Fruit fly (Drosophila melanogaster) whole organism, embryonic: ENCODE data around the gene Vha36-3.

ENCODE experiments used
- Asciz ChIP-seq: fragments of 200-800 bp; sonication (Bioruptor generic); optimal IDR thresholded peaks from 2 replicates; lab custom pipeline; 2017; ENCODE audit warnings: missing biosample characterization, mild to moderate bottlenecking, missing genetic modification characterization, missing genetic modification reagents
- Atf-2 ChIP-seq: fragments of 200-800 bp; sonication (Bioruptor generic); optimal IDR thresholded peaks from 2 replicates; lab custom pipeline; 2016; ENCODE audit warnings: missing biosample characterization, missing genetic modification characterization
- B-H1 ChIP-seq: fragments of 200-800 bp; sonication (Bioruptor generic); IDR thresholded peaks from 3 replicates; pipeline ENCODE4 v1.3.6; 2022; ENCODE audit warnings: missing biosample characterization, missing genetic modification characterization
- CG10274 ChIP-seq: fragments of 200-800 bp; sonication (Bioruptor generic); optimal IDR thresholded peaks from 3 replicates; lab custom pipeline; 2017; ENCODE audit warnings: missing biosample characterization, mild to moderate bottlenecking, missing genetic modification characterization
- CG11456 ChIP-seq: fragments of 200-800 bp; sonication (Bioruptor generic); IDR thresholded peaks from 3 replicates; pipeline ENCODE4 v1.3.6; 2022; ENCODE audit warnings: missing biosample characterization, missing genetic modification characterization
- CG14667 ChIP-seq: fragments of 200-800 bp; sonication (Bioruptor generic); IDR thresholded peaks from 2 replicates; pipeline ENCODE4 v1.3.6; 2022; ENCODE audit warnings: missing biosample characterization, missing genetic modification characterization
- CG1647 ChIP-seq: fragments of 200-800 bp; sonication (Bioruptor generic); optimal IDR thresholded peaks from 3 replicates; lab custom pipeline; 2016; ENCODE audit warnings: missing biosample characterization, missing genetic modification characterization
- CG2129 ChIP-seq: fragments of 200-800 bp; sonication (Bioruptor generic); IDR thresholded peaks from 2 replicates; pipeline ENCODE4 v1.3.6; 2022; ENCODE audit warnings: missing biosample characterization, missing genetic modification characterization; ENCODE audit not compliant: partially characterized antibody
- CG30020 ChIP-seq: fragments of 200-800 bp; optimal IDR thresholded peaks from 2 replicates; lab custom pipeline; 2019; ENCODE audit warnings: missing biosample characterization, mild to moderate bottlenecking, missing genetic modification characterization, moderate library complexity
- CG31441 ChIP-seq: fragments of 200-800 bp; sonication (Bioruptor generic); IDR thresholded peaks from 2 replicates; pipeline ENCODE4 v1.3.6; 2022; ENCODE audit warnings: missing biosample characterization, missing genetic modification characterization
- CG32767 ChIP-seq: fragments of 200-800 bp; sonication (Bioruptor generic); IDR thresholded peaks from 2 replicates; pipeline ENCODE4 v1.3.6; 2022; ENCODE audit warnings: missing biosample characterization, missing genetic modification characterization
- CG4282 ChIP-seq: fragments of 200-800 bp; sonication (Bioruptor generic); optimal IDR thresholded peaks from 2 replicates; lab custom pipeline; 2016; ENCODE audit warnings: missing biosample characterization, missing genetic modification characterization
- CG7987 ChIP-seq: fragments of 200-800 bp; sonication (Bioruptor generic); optimal IDR thresholded peaks from 2 replicates; lab custom pipeline; 2018; ENCODE audit warnings: missing biosample characterization, mild to moderate bottlenecking, missing genetic modification characterization, moderate library complexity
- CG8388 ChIP-seq: fragments of 200-800 bp; sonication (Bioruptor generic); optimal IDR thresholded peaks from 2 replicates; lab custom pipeline; 2019; ENCODE audit warnings: missing biosample characterization, mild to moderate bottlenecking, missing genetic modification characterization, moderate library complexity
- CG8478 ChIP-seq: fragments of >200 bp; optimal IDR thresholded peaks from 2 replicates; lab custom pipeline; 2018
- CG9437 ChIP-seq: fragments of 200-800 bp; sonication (Bioruptor generic); optimal IDR thresholded peaks from 2 replicates; lab custom pipeline; 2018; ENCODE audit warnings: missing biosample characterization, mild to moderate bottlenecking, missing genetic modification characterization
- CHES-1-like ChIP-seq: fragments of 200-800 bp; sonication (Bioruptor generic); optimal IDR thresholded peaks from 2 replicates; lab custom pipeline; 2016; ENCODE audit warnings: missing biosample characterization, missing genetic modification characterization
- CoRest ChIP-seq: fragments of 200-800 bp; sonication (Bioruptor generic); optimal IDR thresholded peaks from 3 replicates; lab custom pipeline; 2018; ENCODE audit warnings: missing biosample characterization, mild to moderate bottlenecking, missing genetic modification characterization, moderate library complexity
- Doc2 ChIP-seq: fragments of 200-800 bp; sonication (Bioruptor generic); IDR thresholded peaks from 2 replicates; pipeline ENCODE4 v1.3.6; 2022; ENCODE audit warnings: missing biosample characterization, missing genetic modification characterization
- Eip74EF ChIP-seq, 2 experiments: fragments of 200-800 bp in 1 of 2; fragments of >200 bp in 1 of 2; sonication (Bioruptor generic) in 1 of 2; optimal IDR thresholded peaks; 2 replicates each; lab custom pipeline; 2017 to 2019; ENCODE audit warnings: missing biosample characterization in 2 of 2, missing genetic modification characterization in 2 of 2, mild to moderate bottlenecking in 1 of 2, moderate library complexity in 1 of 2
- Fer3 ChIP-seq: fragments of 200-800 bp; sonication (Bioruptor generic); optimal IDR thresholded peaks from 2 replicates; lab custom pipeline; 2018; ENCODE audit warnings: missing biosample characterization, mild to moderate bottlenecking, missing genetic modification characterization, moderate library complexity
- Hr78 ChIP-seq, 2 experiments: fragments of 200-800 bp in 1 of 2; fragments of >200 bp in 1 of 2; sonication (Bioruptor generic) in 1 of 2; optimal IDR thresholded peaks; 2 replicates each; lab custom pipeline; 2017 to 2019; ENCODE audit warnings: missing biosample characterization in 2 of 2, missing genetic modification characterization in 2 of 2, mild to moderate bottlenecking in 1 of 2, moderate library complexity in 1 of 2
- Mad ChIP-seq: fragments of 200-800 bp; sonication (Bioruptor generic); optimal IDR thresholded peaks from 2 replicates; lab custom pipeline; 2016; ENCODE audit warnings: missing biosample characterization, missing genetic modification characterization
- Nf-YB ChIP-seq: fragments of 200-800 bp; sonication (Bioruptor generic); optimal IDR thresholded peaks from 3 replicates; lab custom pipeline; 2019; ENCODE audit warnings: missing biosample characterization, mild to moderate bottlenecking, missing genetic modification characterization, moderate library complexity
- Pdp1 ChIP-seq, 2 experiments: fragments of 200-800 bp; sonication (Bioruptor generic); optimal IDR thresholded peaks; 3 replicates each; lab custom pipeline; 2016; ENCODE audit warnings: missing biosample characterization in 2 of 2, missing genetic modification characterization in 2 of 2, mild to moderate bottlenecking in 1 of 2, moderate library complexity in 1 of 2
- Ptx1 ChIP-seq: fragments of 200-800 bp; sonication (Bioruptor generic); IDR thresholded peaks from 2 replicates; pipeline ENCODE4 v1.3.6; 2022; ENCODE audit warnings: missing biosample characterization, missing genetic modification characterization
- Ravus ChIP-seq: fragments of 200-800 bp; sonication (Bioruptor generic); IDR thresholded peaks from 2 replicates; pipeline ENCODE4 v1.3.6; 2022; ENCODE audit warnings: missing biosample characterization, missing genetic modification characterization
- Sry-β ChIP-seq: fragments of 200-800 bp; sonication (Bioruptor generic); optimal IDR thresholded peaks from 2 replicates; lab custom pipeline; 2018; ENCODE audit warnings: missing biosample characterization, mild to moderate bottlenecking, missing genetic modification characterization, moderate library complexity
- Stat92E ChIP-seq, 3 experiments: fragments of >200 bp in 2 of 3; fragments of 200-800 bp in 1 of 3; sonication (Bioruptor generic) in 1 of 3; optimal IDR thresholded peaks; 2 replicates each; lab custom pipeline; 2017 to 2019; ENCODE audit warnings: missing biosample characterization in 3 of 3, missing genetic modification characterization in 3 of 3, mild to moderate bottlenecking in 1 of 3, moderate library complexity in 1 of 3
- bbx ChIP-seq: fragments of 200-800 bp; sonication (Bioruptor generic); IDR thresholded peaks from 2 replicates; pipeline ENCODE4 v1.3.6; 2022; ENCODE audit warnings: missing biosample characterization, missing genetic modification characterization; ENCODE audit not compliant: partially characterized antibody
- bigmax ChIP-seq: fragments of 200-800 bp; sonication (Bioruptor generic); optimal IDR thresholded peaks from 2 replicates; lab custom pipeline; 2018; ENCODE audit warnings: missing biosample characterization, mild to moderate bottlenecking, missing genetic modification characterization
- danr ChIP-seq: fragments of 200-800 bp; sonication (Bioruptor generic); IDR thresholded peaks from 2 replicates; pipeline ENCODE4 v1.3.6; 2022; ENCODE audit warnings: missing biosample characterization, missing genetic modification characterization
- dpn ChIP-seq, 2 experiments: fragments of 200-800 bp; sonication (Bioruptor generic); optimal IDR thresholded peaks; 3 replicates each; lab custom pipeline; 2016; ENCODE audit warnings: missing biosample characterization in 2 of 2, missing genetic modification characterization in 2 of 2
- emc ChIP-seq: fragments of 200-800 bp; sonication (Bioruptor generic); optimal IDR thresholded peaks from 2 replicates; lab custom pipeline; 2016; ENCODE audit warnings: missing biosample characterization, missing genetic modification characterization
- grn ChIP-seq: fragments of 200-800 bp; sonication (Bioruptor generic); optimal IDR thresholded peaks from 3 replicates; lab custom pipeline; 2017; ENCODE audit warnings: missing biosample characterization, missing genetic modification characterization
- lilli ChIP-seq: fragments of 200-800 bp; sonication (Bioruptor generic); optimal IDR thresholded peaks from 3 replicates; lab custom pipeline; 2016; ENCODE audit warnings: missing biosample characterization, missing genetic modification characterization
- nom ChIP-seq: fragments of 200-800 bp; sonication (Bioruptor generic); optimal IDR thresholded peaks from 2 replicates; lab custom pipeline; 2017; ENCODE audit warnings: missing biosample characterization, missing genetic modification characterization, mild to moderate bottlenecking, moderate library complexity, missing genetic modification reagents
- otp ChIP-seq: fragments of 200-800 bp; sonication (Bioruptor generic); IDR thresholded peaks from 3 replicates; pipeline ENCODE4, ENCODE4 v1.3.6; 2022; ENCODE audit warnings: missing biosample characterization, missing genetic modification characterization
- p53 ChIP-seq: fragments of 200-800 bp; sonication (Bioruptor generic); optimal IDR thresholded peaks from 2 replicates; lab custom pipeline; 2016; ENCODE audit warnings: missing biosample characterization, missing genetic modification characterization
- pan ChIP-seq, 4 experiments: fragments of >200 bp in 3 of 4; fragments of 200-800 bp in 1 of 4; sonication (Bioruptor generic) in 1 of 4; optimal IDR thresholded peaks in 3 of 4; IDR thresholded peaks in 1 of 4; 2 replicates each; pipeline versions ENCODE4 v1.3.6 to Lab custom; 2017 to 2022; ENCODE audit warnings: missing biosample characterization in 2 of 4, missing genetic modification characterization in 2 of 4, mixed read lengths in 1 of 4
- repo ChIP-seq: fragments of 200-800 bp; sonication (Bioruptor generic); optimal IDR thresholded peaks from 2 replicates; lab custom pipeline; 2016; ENCODE audit warnings: missing biosample characterization, missing genetic modification characterization
- sr ChIP-seq: fragments of 200-800 bp; sonication (Bioruptor generic); IDR thresholded peaks from 3 replicates; pipeline ENCODE4 v1.3.6; 2022; ENCODE audit warnings: missing biosample characterization, missing genetic modification characterization
- tna ChIP-seq: fragments of 200-800 bp; sonication (Bioruptor generic); IDR thresholded peaks from 2 replicates; pipeline ENCODE4 v1.3.6; 2022; ENCODE audit warnings: missing biosample characterization, missing genetic modification characterization; ENCODE audit not compliant: partially characterized antibody
- vvl ChIP-seq: fragments of 200-800 bp; sonication (Bioruptor generic); IDR thresholded peaks from 2 replicates; pipeline ENCODE4 v1.3.6; 2022; ENCODE audit warnings: missing biosample characterization, missing genetic modification characterization
- z ChIP-seq: fragments of 200-800 bp; sonication (Bioruptor generic); IDR thresholded peaks from 3 replicates; pipeline ENCODE4 v1.3.6; 2022; ENCODE audit warnings: missing biosample characterization, missing genetic modification characterization
- zf30C ChIP-seq: fragments of 200-800 bp; sonication (Bioruptor generic); optimal IDR thresholded peaks from 3 replicates; lab custom pipeline; 2018; ENCODE audit warnings: missing biosample characterization, mild to moderate bottlenecking, missing genetic modification characterization
- zfh2 ChIP-seq: fragments of 200-800 bp; sonication (Bioruptor generic); optimal IDR thresholded peaks from 2 replicates; lab custom pipeline; 2016; ENCODE audit warnings: missing biosample characterization, missing genetic modification characterization

The Vha36-3 gene

DNA sequence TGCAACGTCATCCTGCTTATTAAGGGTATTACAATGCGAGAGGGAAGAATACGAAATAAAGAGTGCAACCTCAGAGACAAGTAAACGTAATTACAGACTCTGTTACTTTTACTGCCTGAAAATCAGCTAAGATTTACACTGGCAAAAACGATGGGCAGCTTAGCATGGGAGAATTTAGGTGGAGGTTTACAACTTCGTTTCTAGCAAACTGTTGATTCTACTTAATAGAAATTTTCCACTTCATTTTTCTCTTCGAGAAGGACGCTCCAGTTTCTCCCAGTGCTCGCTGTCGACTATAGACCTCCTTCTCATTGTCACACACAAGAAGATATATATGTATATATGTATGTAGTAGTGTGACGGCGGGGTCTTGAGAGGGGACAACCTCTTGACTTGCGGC, 44.2 kb downstream of the Vha36-3 start (continued):
- TF ChIP-seq Doc2 = no peak
- TF ChIP-seq bbx (GFP tag; lab: Robert Waterston, UW) = no peak
- TF ChIP-seq repo (GFP tag; lab: Kevin White, UChicago) = no peak
- TF ChIP-seq bigmax (GFP tag; lab: Kevin White, UChicago) = no peak
- TF ChIP-seq Nf-YB (GFP tag; lab: Kevin White, UChicago) = no peak
- TF ChIP-seq CG8388 (GFP tag; lab: Kevin White, UChicago) = peak; percentile 26
- no peak for TF ChIP-seq sr (GFP tag; lab: Robert Waterston, UW)
- TF ChIP-seq CG31441 (GFP tag; lab: Robert Waterston, UW) = peak; percentile 50; the same call in 1 of the 2 replicates
- TF ChIP-seq CG14667 = 0 out of 2 replicates have a peak, but pooled peaks have one; percentile 33
- no peak for TF ChIP-seq CG9437 (GFP tag; lab: Kevin White, UChicago)
- TF ChIP-seq CG11456 (GFP tag; lab: Robert Waterston, UW) = peak; percentile 61; the same call in 1 of the 3 replicates
- TF ChIP-seq B-H1 (GFP tag; lab: Robert Waterston, UW) = no peak
- no peak for TF ChIP-seq Eip74EF (GFP tag; optimal IDR thresholded peaks at IDR 0.05; lab: Kevin White, UChicago)
- peak; percentile 22 for TF ChIP-seq nom (GFP tag; lab: Kevin White, UChicago)
- TF ChIP-seq CG8478 (lab: Kevin White, UChicago) = no peak
- TF ChIP-seq CG32767 = 0 out of 2 replicates have a peak, but pooled peaks have one; percentile 27
- 0 out of 3 replicates have a peak, but pooled peaks have one; percentile 47 for TF ChIP-seq otp
- TF ChIP-seq emc (GFP tag; lab: Kevin White, UChicago) = no peak
- TF ChIP-seq Mad (GFP tag; lab: Kevin White, UChicago) = no peak
- TF ChIP-seq z = no peak
- TF ChIP-seq lilli (GFP tag; lab: Kevin White, UChicago) = peak; percentile 20
- no peak for TF ChIP-seq tna (GFP tag; lab: Robert Waterston, UW)
- TF ChIP-seq Stat92E (GFP tag; optimal IDR thresholded peaks at IDR 0.05; lab: Kevin White, UChicago) = no peak
- no peak for TF ChIP-seq Asciz (GFP tag; lab: Kevin White, UChicago)
- no peak for TF ChIP-seq Sry-β
- TF ChIP-seq Ravus = no peak
- no peak for TF ChIP-seq Atf-2 (GFP tag; lab: Kevin White, UChicago)
- TF ChIP-seq CG7987 (GFP tag; lab: Kevin White, UChicago) = no peak
- TF ChIP-seq CG2129 = no peak
- TF ChIP-seq zf30C = no peak
- TF ChIP-seq CG10274 (GFP tag; lab: Kevin White, UChicago) = no peak
- TF ChIP-seq CoRest (tag; lab: Kevin White, UChicago) = peak; percentile 38
- TF ChIP-seq CG4282 (GFP tag; lab: Kevin White, UChicago) = no peak
- no peak for TF ChIP-seq CG30020 (tag; lab: Kevin White, UChicago)
- TF ChIP-seq CHES-1-like (GFP tag; lab: Kevin White, UChicago) = no peak
- no peak for TF ChIP-seq p53 (GFP tag; lab: Kevin White, UChicago)
- no peak for TF ChIP-seq pan (optimal IDR thresholded peaks at IDR 0.05; lab: Kevin White, UChicago)
- TF ChIP-seq pan (GFP tag; optimal IDR thresholded peaks at IDR 0.05 in 1 of 2, IDR thresholded peaks at IDR 0.05 in 1 of 2) = peak in 1 of 2 experiments; percentile 70
- no peak for TF ChIP-seq danr (GFP tag; lab: Robert Waterston, UW)

DNA sequence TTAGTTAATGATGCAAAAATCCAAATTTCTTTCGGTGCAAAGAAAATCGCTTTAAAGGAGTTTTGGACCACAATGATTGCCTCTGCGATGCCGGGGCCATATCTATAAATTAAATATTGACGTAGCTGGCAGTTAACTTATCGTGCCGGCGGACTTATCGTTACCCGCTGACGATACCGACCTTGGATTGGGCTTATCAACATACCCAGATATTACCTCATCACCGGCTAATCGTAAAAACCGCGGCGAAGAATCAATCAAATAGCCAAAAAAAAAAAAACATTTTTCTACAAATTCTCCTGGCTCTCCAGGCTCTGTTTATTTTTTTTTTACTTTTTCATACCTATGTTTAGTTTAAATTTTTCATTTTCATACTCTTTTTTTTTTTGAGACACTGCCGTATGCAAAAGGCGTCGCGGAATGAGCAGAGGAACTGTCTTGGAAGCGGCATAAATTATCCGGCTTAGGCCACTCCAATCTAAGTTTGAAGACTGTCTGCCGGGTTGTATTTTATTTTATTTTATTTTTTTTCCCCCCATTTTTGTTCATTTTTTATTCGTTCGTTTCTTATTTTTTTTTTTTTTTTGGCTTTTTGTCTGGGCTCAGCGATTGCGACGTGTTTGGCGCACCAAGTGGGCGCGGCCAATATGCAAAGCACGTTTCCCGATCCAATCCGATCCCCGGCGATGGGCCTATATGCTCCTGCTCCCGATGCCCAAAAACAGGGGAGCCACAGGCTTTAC, 45.2 kb downstream of the Vha36-3 start:
- TF ChIP-seq Hr78 (GFP tag; optimal IDR thresholded peaks at IDR 0.05; lab: Kevin White, UChicago) (no peak), vvl (GFP tag; lab: Robert Waterston, UW) (peak; percentile 57; the same call in 1 of the 2 replicates), Pdp1 (GFP tag; optimal IDR thresholded peaks at IDR 0.05; lab: Kevin White, UChicago) (peak in 1 of 2 experiments; percentile 57), zfh2 (no peak), grn (GFP tag; lab: Kevin White, UChicago) (peak; percentile 26), Ptx1 (GFP tag; lab: Robert Waterston, UW) (no peak), CG1647 (GFP tag; lab: Kevin White, UChicago) (no peak), Fer3 (tag; lab: Kevin White, UChicago) (no peak), dpn (GFP tag; optimal IDR thresholded peaks at IDR 0.05; lab: Kevin White, UChicago) (no peak)
